Worm (Caenorhabditis elegans): Measurements from ENCODE around the gene Y62H9A.14.

The Y62H9A.14 gene

ce11 chrX:11948184-11948894 lies 27.3 kb downstream of the Y62H9A.14 start, which contains the start of gene lsd-1 (continued):
- peak; percentile 22 to 23 for TF ChIP-seq efl-1 (optimal IDR thresholded peaks at IDR 0.05)
- TF ChIP-seq efl-1 (GFP tag; optimal IDR thresholded peaks at IDR 0.05 in 1 of 2) = peak in 1 of 2 experiments; percentile 4
- TF ChIP-seq lin-35 (GFP tag; optimal IDR thresholded peaks at IDR 0.05) = peak; percentile 29 to 56
- peak; percentile 60 for TF ChIP-seq rnt-1 (tag; optimal IDR thresholded peaks at IDR 0.05)
- TF ChIP-seq xbp-1 (tag; optimal IDR thresholded peaks at IDR 0.05) = peak; percentile 10
- no peak for TF ChIP-seq grh-1 (GFP tag; IDR thresholded peaks at IDR 0.05)
- no peak for TF ChIP-seq zag-1 (tag; optimal IDR thresholded peaks at IDR 0.05)
- TF ChIP-seq tbx-2 (tag; optimal IDR thresholded peaks at IDR 0.05) = peak; percentile 21
- peak; percentile 16 for TF ChIP-seq dsc-1 (tag; optimal IDR thresholded peaks at IDR 0.05)
- peak in 1 of 3 experiments; percentile 5 for TF ChIP-seq ceh-82 (tag; optimal IDR thresholded peaks at IDR 0.05)
- TF ChIP-seq mdl-1 (tag; optimal IDR thresholded peaks at IDR 0.05) = no peak
- TF ChIP-seq aly-2 (tag; optimal IDR thresholded peaks at IDR 0.05) = no peak
- no peak for TF ChIP-seq pqm-1 (tag; optimal IDR thresholded peaks at IDR 0.05)
- TF ChIP-seq nhr-20 (tag; optimal IDR thresholded peaks at IDR 0.05) = no peak
- peak; percentile 28 for TF ChIP-seq swsn-7 (tag; optimal IDR thresholded peaks at IDR 0.05)
- TF ChIP-seq unc-30 (tag; optimal IDR thresholded peaks at IDR 0.05) = no peak
- TF ChIP-seq jun-1 (tag; optimal IDR thresholded peaks at IDR 0.05) = no peak
- TF ChIP-seq nhr-237 (tag; optimal IDR thresholded peaks at IDR 0.05) = no peak
- peak; percentile 8 for TF ChIP-seq nhr-90 (tag; optimal IDR thresholded peaks at IDR 0.05; ENCODE audit: poor library complexity)
- TF ChIP-seq fos-1 (tag; optimal IDR thresholded peaks at IDR 0.05) = no peak

DNA sequence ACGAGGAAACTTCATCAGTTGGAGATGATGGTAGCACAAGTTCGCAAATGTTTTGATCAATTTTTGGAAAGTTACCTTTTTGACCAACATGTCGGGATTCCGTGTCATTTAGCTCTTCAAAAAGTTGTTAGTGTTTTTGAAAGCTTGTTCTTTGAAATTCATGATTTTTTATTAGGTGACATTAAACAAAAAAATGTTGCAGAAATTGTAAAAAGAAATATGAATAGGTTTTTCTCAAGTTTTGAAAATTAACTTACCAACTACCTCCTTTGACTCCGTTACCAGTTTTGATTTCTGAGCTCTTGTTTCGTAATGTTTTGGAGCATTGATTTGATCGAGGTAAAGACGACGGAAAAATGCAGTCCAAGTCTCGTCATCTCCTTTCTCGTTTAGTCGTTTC lies 31.1 kb downstream of the Y62H9A.14 start:
- TF ChIP-seq nhr-19 (GFP tag; conservative IDR thresholded peaks at IDR 0.05) = no peak
- no peak for TF ChIP-seq dpl-1 (GFP tag; optimal IDR thresholded peaks at IDR 0.05)
- TF ChIP-seq snu-23 (GFP tag; optimal IDR thresholded peaks at IDR 0.05) = no peak
- TF ChIP-seq nhr-77 (tag; optimal IDR thresholded peaks at IDR 0.05) = no peak
- TF ChIP-seq nhr-11 (tag; optimal IDR thresholded peaks at IDR 0.05) = no peak
- TF ChIP-seq unc-98 (GFP tag; IDR thresholded peaks at IDR 0.05) = no peak
- no peak for TF ChIP-seq egl-13 (tag; optimal IDR thresholded peaks at IDR 0.05)
- TF ChIP-seq lin-15B (tag; optimal IDR thresholded peaks at IDR 0.05) = no peak
- TF ChIP-seq C04F5.9 (tag; optimal IDR thresholded peaks at IDR 0.05) = no peak
- no peak for TF ChIP-seq isw-1 (GFP tag; IDR thresholded peaks at IDR 0.05)
- TF ChIP-seq unc-30 (tag; optimal IDR thresholded peaks at IDR 0.05) = no peak
- TF ChIP-seq C34B4.2 (tag; optimal IDR thresholded peaks at IDR 0.05) = no peak
- TF ChIP-seq C16A3.4 (tag; optimal IDR thresholded peaks at IDR 0.05) = no peak
- TF ChIP-seq fos-1 (tag; optimal IDR thresholded peaks at IDR 0.05) = no peak
- no peak for TF ChIP-seq sox-4 (tag; optimal IDR thresholded peaks at IDR 0.05)
- no peak for TF ChIP-seq nhr-28 (tag; optimal IDR thresholded peaks at IDR 0.05)
- no peak for TF ChIP-seq mab-9 (GFP tag; IDR thresholded peaks at IDR 0.05)

DNA sequence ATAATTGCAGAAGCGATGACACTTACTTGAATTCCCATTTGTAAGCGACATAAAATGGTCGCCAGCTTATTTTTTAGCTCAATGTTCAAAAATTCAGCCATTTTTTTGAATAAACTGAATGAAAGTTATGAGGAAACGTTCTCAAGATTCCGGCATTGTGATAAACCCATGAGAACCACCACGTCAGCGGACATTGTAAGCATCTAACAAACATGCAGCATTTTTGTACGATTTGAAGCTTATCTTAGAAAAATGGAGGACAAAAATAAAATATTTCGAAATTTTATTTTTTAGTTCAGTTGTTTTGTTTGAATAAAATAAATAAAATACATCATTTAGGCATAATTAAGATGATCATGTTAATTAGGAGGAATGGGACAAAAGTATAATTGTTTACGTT lies 32.2 kb downstream of the Y62H9A.14 start, which contains the start of gene T08D10.4:
T08D10.4 (minus strand) TSS at position 101 of the 400 bp plus-strand sequence.
- TF ChIP-seq lin-14 (GFP tag; optimal IDR thresholded peaks at IDR 0.05) = no peak
- TF ChIP-seq alr-1 (tag; optimal IDR thresholded peaks at IDR 0.05; ENCODE audit: borderline replicate concordance) = no peak
- TF ChIP-seq mep-1 (tag; optimal IDR thresholded peaks at IDR 0.05) = no peak
- TF ChIP-seq hlh-4 (tag; optimal IDR thresholded peaks at IDR 0.05) = no peak
- TF ChIP-seq unc-130 (tag; optimal IDR thresholded peaks at IDR 0.05) = no peak
- no peak for TF ChIP-seq fkh-10 (GFP tag; optimal IDR thresholded peaks at IDR 0.05)
- TF ChIP-seq nhr-19 (GFP tag; conservative IDR thresholded peaks at IDR 0.05) = no peak
- TF ChIP-seq mdl-1 (tag; optimal IDR thresholded peaks at IDR 0.05) = no peak
- no peak for TF ChIP-seq nhr-77 (tag; optimal IDR thresholded peaks at IDR 0.05)
- no peak for TF ChIP-seq lin-13 (GFP tag; optimal IDR thresholded peaks at IDR 0.05)
- no peak for TF ChIP-seq C04F5.9 (tag; optimal IDR thresholded peaks at IDR 0.05)
- TF ChIP-seq nhr-90 (tag; optimal IDR thresholded peaks at IDR 0.05; ENCODE audit: poor library complexity) = no peak
- no peak for TF ChIP-seq hlh-17 (GFP tag; optimal IDR thresholded peaks at IDR 0.05; ENCODE audit: borderline replicate concordance)
- no peak for TF ChIP-seq lin-39 (tag; optimal IDR thresholded peaks at IDR 0.05)
- TF ChIP-seq ztf-11 (tag; optimal IDR thresholded peaks at IDR 0.05) = no peak
- TF ChIP-seq ceh-82 (tag; optimal IDR thresholded peaks at IDR 0.05) = no peak
- no peak for TF ChIP-seq egl-27 (tag; optimal IDR thresholded peaks at IDR 0.05)
- TF ChIP-seq nhr-47 (tag; optimal IDR thresholded peaks at IDR 0.05) = no peak

Measured in whole organism, L1 larva.